Fruit fly (Drosophila melanogaster) whole organism, prepupa: ENCODE results near the gene CG3288.
A peak's percentile ranks its signal among the peaks of the same experiment; 100 is the strongest.

Source experiments
- Blimp-1 ChIP-seq: fragments of 200-800 bp; sonication (Bioruptor generic); optimal IDR thresholded peaks from 3 replicates; lab custom pipeline; 2017; ENCODE audit warnings: missing biosample characterization, missing genetic modification characterization, mild to moderate bottlenecking, moderate library complexity, missing genetic modification reagents
- CG10631 ChIP-seq: fragments of 200-800 bp; sonication (Bioruptor generic); optimal IDR thresholded peaks from 2 replicates; lab custom pipeline; 2016; ENCODE audit warnings: missing biosample characterization, missing genetic modification characterization
- CG10669 ChIP-seq: fragments of 200-800 bp; sonication (Bioruptor generic); optimal IDR thresholded peaks from 3 replicates; lab custom pipeline; 2018; ENCODE audit warnings: missing biosample characterization, mild to moderate bottlenecking, missing genetic modification characterization, moderate library complexity
- CG11294 ChIP-seq: fragments of 200-800 bp; sonication (Bioruptor generic); IDR thresholded peaks from 2 replicates; pipeline ENCODE4 v1.3.6; 2022; ENCODE audit warnings: missing biosample characterization, missing genetic modification characterization
- CG11762 ChIP-seq: fragments of 200-800 bp; sonication (Bioruptor generic); optimal IDR thresholded peaks from 3 replicates; lab custom pipeline; 2016; ENCODE audit warnings: missing biosample characterization, missing genetic modification characterization; ENCODE audit not compliant: insufficient read depth
- CG15336 ChIP-seq: fragments of 200-800 bp; sonication (Bioruptor generic); IDR thresholded peaks from 2 replicates; pipeline ENCODE4 v1.3.6; 2022; ENCODE audit warnings: missing biosample characterization, missing genetic modification characterization
- CG1621 ChIP-seq: fragments of 200-800 bp; sonication (Bioruptor generic); optimal IDR thresholded peaks from 3 replicates; lab custom pipeline; 2018; ENCODE audit warnings: missing biosample characterization, mild to moderate bottlenecking, missing genetic modification characterization
- CG16779 ChIP-seq: fragments of 200-800 bp; sonication (Bioruptor generic); optimal IDR thresholded peaks from 3 replicates; lab custom pipeline; 2017; ENCODE audit warnings: missing biosample characterization, mild to moderate bottlenecking, missing genetic modification characterization
- CG31627 ChIP-seq: fragments of 200-800 bp; sonication (Bioruptor generic); optimal IDR thresholded peaks from 3 replicates; lab custom pipeline; 2016; ENCODE audit warnings: missing biosample characterization, missing genetic modification characterization
- CG32006 ChIP-seq: fragments of 200-800 bp; sonication (Bioruptor generic); optimal IDR thresholded peaks from 3 replicates; lab custom pipeline; 2017; ENCODE audit warnings: missing biosample characterization, mild to moderate bottlenecking, missing genetic modification characterization
- CG34406 ChIP-seq: fragments of 200-800 bp; sonication (Bioruptor generic); optimal IDR thresholded peaks from 3 replicates; lab custom pipeline; 2016; ENCODE audit warnings: missing biosample characterization, missing genetic modification characterization
- CG3919 ChIP-seq: fragments of 200-800 bp; sonication (Bioruptor generic); optimal IDR thresholded peaks from 3 replicates; lab custom pipeline; 2016; ENCODE audit warnings: missing biosample characterization, missing genetic modification characterization
- CG6163 ChIP-seq: fragments of 200-800 bp; sonication (Bioruptor generic); IDR thresholded peaks from 3 replicates; pipeline ENCODE4 v1.3.6; 2022; ENCODE audit warnings: missing biosample characterization, missing genetic modification characterization
- CG6276 ChIP-seq: fragments of 200-800 bp; sonication (Bioruptor generic); optimal IDR thresholded peaks from 2 replicates; lab custom pipeline; 2017; ENCODE audit warnings: missing biosample characterization, mild to moderate bottlenecking, missing genetic modification characterization
- CG7368 ChIP-seq: fragments of 200-800 bp; sonication (Bioruptor generic); optimal IDR thresholded peaks from 3 replicates; lab custom pipeline; 2016; ENCODE audit warnings: missing biosample characterization, missing genetic modification characterization
- CG8319 ChIP-seq: fragments of 200-800 bp; sonication (Bioruptor generic); optimal IDR thresholded peaks from 3 replicates; lab custom pipeline; 2016; ENCODE audit warnings: missing biosample characterization, missing genetic modification characterization
- CG8632 ChIP-seq: fragments of 200-800 bp; sonication (Bioruptor generic); optimal IDR thresholded peaks from 3 replicates; lab custom pipeline; 2016; ENCODE audit warnings: missing biosample characterization, missing genetic modification characterization
- Eip75B ChIP-seq: fragments of 200-800 bp; sonication (Bioruptor generic); optimal IDR thresholded peaks from 3 replicates; lab custom pipeline; 2016; ENCODE audit warnings: missing biosample characterization, missing genetic modification characterization
- Eip78C ChIP-seq: fragments of 200-800 bp; sonication (Bioruptor generic); peaks from one replicate; lab custom pipeline; 2016; ENCODE audit warnings: missing biosample characterization, missing genetic modification characterization
- Ets21C ChIP-seq: fragments of 200-800 bp; sonication (Bioruptor generic); optimal IDR thresholded peaks from 3 replicates; lab custom pipeline; 2016; ENCODE audit warnings: missing biosample characterization, missing genetic modification characterization
- Gug ChIP-seq: fragments of 200-800 bp; sonication (Bioruptor generic); IDR thresholded peaks from 2 replicates; pipeline ENCODE4 v1.3.6; 2022; ENCODE audit warnings: missing biosample characterization, missing genetic modification characterization
- Hr39 ChIP-seq: fragments of 200-800 bp; sonication (Bioruptor generic); optimal IDR thresholded peaks from 2 replicates; lab custom pipeline; 2016; ENCODE audit warnings: missing biosample characterization, missing genetic modification characterization
- Hr4 ChIP-seq: fragments of 200-800 bp; sonication (Bioruptor generic); optimal IDR thresholded peaks from 3 replicates; lab custom pipeline; 2016; ENCODE audit warnings: missing biosample characterization, missing genetic modification characterization
- Lpt ChIP-seq: fragments of 200-800 bp; sonication (Bioruptor generic); optimal IDR thresholded peaks from 3 replicates; lab custom pipeline; 2016; ENCODE audit warnings: missing biosample characterization, missing genetic modification characterization
- Met ChIP-seq: fragments of 200-800 bp; sonication (Bioruptor generic); optimal IDR thresholded peaks from 3 replicates; lab custom pipeline; 2016; ENCODE audit warnings: missing biosample characterization, missing genetic modification characterization
- OdsH ChIP-seq: fragments of 200-800 bp; sonication (Bioruptor generic); optimal IDR thresholded peaks from 3 replicates; lab custom pipeline; 2016; ENCODE audit warnings: missing biosample characterization, missing genetic modification characterization
- Sox102F ChIP-seq: fragments of 200-800 bp; sonication (Bioruptor generic); optimal IDR thresholded peaks from 2 replicates; lab custom pipeline; 2016; ENCODE audit warnings: missing biosample characterization, mild to moderate bottlenecking, missing genetic modification characterization
- Sox14 ChIP-seq: fragments of 200-800 bp; sonication (Bioruptor generic); optimal IDR thresholded peaks from 3 replicates; lab custom pipeline; 2016; ENCODE audit warnings: missing biosample characterization, missing genetic modification characterization
- Sox15 ChIP-seq: fragments of 200-800 bp; sonication (Bioruptor generic); optimal IDR thresholded peaks from 3 replicates; lab custom pipeline; 2016; ENCODE audit warnings: missing biosample characterization, missing genetic modification characterization
- acj6 ChIP-seq: fragments of 200-800 bp; sonication (Bioruptor generic); optimal IDR thresholded peaks from 3 replicates; lab custom pipeline; 2016; ENCODE audit warnings: missing biosample characterization, missing genetic modification characterization
- cyc ChIP-seq: fragments of 200-800 bp; sonication (Bioruptor generic); optimal IDR thresholded peaks from 3 replicates; lab custom pipeline; 2016; ENCODE audit warnings: missing biosample characterization, missing genetic modification characterization
- dac ChIP-seq: fragments of 200-800 bp; sonication (Bioruptor generic); optimal IDR thresholded peaks from 2 replicates; lab custom pipeline; 2017; ENCODE audit warnings: missing biosample characterization, mild to moderate bottlenecking, missing genetic modification characterization
- dsx ChIP-seq: fragments of 200-800 bp; optimal IDR thresholded peaks from 3 replicates; lab custom pipeline; 2019; ENCODE audit warnings: missing biosample characterization, mild to moderate bottlenecking, missing genetic modification characterization, moderate library complexity; ENCODE audit not compliant: poor library complexity, severe bottlenecking
- esn ChIP-seq: fragments of 200-800 bp; sonication (Bioruptor generic); optimal IDR thresholded peaks from 2 replicates; lab custom pipeline; 2016; ENCODE audit warnings: missing biosample characterization, mild to moderate bottlenecking, missing genetic modification characterization, moderate library complexity
- fkh ChIP-seq: fragments of 200-800 bp; sonication (Bioruptor generic); optimal IDR thresholded peaks from 3 replicates; lab custom pipeline; 2017; ENCODE audit warnings: missing biosample characterization, mild to moderate bottlenecking, missing genetic modification characterization, moderate library complexity
- lz ChIP-seq: fragments of 200-800 bp; sonication (Bioruptor generic); optimal IDR thresholded peaks from 3 replicates; lab custom pipeline; 2016; ENCODE audit warnings: missing biosample characterization, missing genetic modification characterization
- net ChIP-seq: fragments of 200-800 bp; sonication (Bioruptor generic); optimal IDR thresholded peaks from 3 replicates; lab custom pipeline; 2016; ENCODE audit warnings: missing biosample characterization, missing genetic modification characterization
- pdm3 ChIP-seq: fragments of 200-800 bp; sonication (Bioruptor generic); optimal IDR thresholded peaks from 3 replicates; lab custom pipeline; 2016; ENCODE audit warnings: missing biosample characterization, missing genetic modification characterization
- salr ChIP-seq, 2 experiments: fragments of 200-800 bp; sonication (Bioruptor generic); optimal IDR thresholded peaks; 3 replicates each; lab custom pipeline; 2016 to 2018; ENCODE audit warnings: missing biosample characterization in 2 of 2, missing genetic modification characterization in 2 of 2, mild to moderate bottlenecking in 1 of 2
- spab ChIP-seq: fragments of 200-800 bp; sonication (Bioruptor generic); optimal IDR thresholded peaks from 2 replicates; lab custom pipeline; 2017; ENCODE audit warnings: missing biosample characterization, mild to moderate bottlenecking, missing genetic modification characterization, missing genetic modification reagents
- svp ChIP-seq: fragments of 200-800 bp; sonication (Bioruptor generic); peaks from one replicate; lab custom pipeline; 2016; ENCODE audit warnings: missing biosample characterization, missing genetic modification characterization
- topi ChIP-seq: fragments of 200-800 bp; sonication (Bioruptor generic); optimal IDR thresholded peaks from 3 replicates; lab custom pipeline; 2016; ENCODE audit warnings: missing biosample characterization, missing genetic modification characterization

Gene CG3288

dm6 chr3L:20823206-20823803 lies 12.7 kb upstream of the CG3288 start:
- TF ChIP-seq Sox15 (GFP tag; lab: Kevin White, UChicago) = no peak
- no peak for TF ChIP-seq OdsH (GFP tag; lab: Kevin White, UChicago)
- no peak for TF ChIP-seq spab (GFP tag; lab: Kevin White, UChicago)
- no peak for TF ChIP-seq CG11762 (GFP tag; lab: Kevin White, UChicago)
- TF ChIP-seq svp (GFP tag; lab: Kevin White, UChicago) = peak; percentile 33
- TF ChIP-seq CG16779 (tag; lab: Kevin White, UChicago) = no peak
- TF ChIP-seq Hr4 (GFP tag; lab: Kevin White, UChicago) = peak; percentile 34
- no peak for TF ChIP-seq cyc (GFP tag; lab: Kevin White, UChicago)
- no peak for TF ChIP-seq CG8632 (GFP tag; lab: Kevin White, UChicago)
- TF ChIP-seq Blimp-1 (GFP tag; lab: Kevin White, UChicago) = peak; percentile 40
- TF ChIP-seq salr (GFP tag; optimal IDR thresholded peaks at IDR 0.05; lab: Kevin White, UChicago) = no peak
- TF ChIP-seq topi = no peak
- TF ChIP-seq CG6163 = no peak
- TF ChIP-seq dsx (GFP tag; lab: Kevin White, UChicago) = no peak
- TF ChIP-seq pdm3 (GFP tag; lab: Kevin White, UChicago) = no peak

- no peak for TF ChIP-seq Ets21C (GFP tag; lab: Kevin White, UChicago)
- TF ChIP-seq dac (GFP tag; lab: Kevin White, UChicago) = no peak
- TF ChIP-seq CG10669 (GFP tag; lab: Kevin White, UChicago) = no peak
- no peak for TF ChIP-seq Gug (GFP tag; lab: Robert Waterston, UW)
- TF ChIP-seq CG8319 (GFP tag; lab: Kevin White, UChicago) = no peak
- no peak for TF ChIP-seq CG6163
- no peak for TF ChIP-seq spab (GFP tag; lab: Kevin White, UChicago)
- TF ChIP-seq dsx (GFP tag; lab: Kevin White, UChicago) = no peak
- peak; percentile 22 for TF ChIP-seq net (GFP tag; lab: Kevin White, UChicago)
- peak; percentile 36 for TF ChIP-seq CG31627
- peak; percentile 59 for TF ChIP-seq esn (GFP tag; lab: Kevin White, UChicago)
- TF ChIP-seq cyc (GFP tag; lab: Kevin White, UChicago) = peak; percentile 47
- no peak for TF ChIP-seq acj6 (GFP tag; lab: Kevin White, UChicago)
- no peak for TF ChIP-seq CG10631 (GFP tag; lab: Kevin White, UChicago)
- peak; percentile 53 for TF ChIP-seq Eip78C (GFP tag; lab: Kevin White, UChicago)
- peak; percentile 15 for TF ChIP-seq Sox102F
- TF ChIP-seq Sox14 (GFP tag; lab: Kevin White, UChicago) = no peak
- no peak for TF ChIP-seq CG15336 (GFP tag; lab: Robert Waterston, UW)
- peak; percentile 84 for TF ChIP-seq svp (GFP tag; lab: Kevin White, UChicago)
- TF ChIP-seq topi = peak; percentile 50
- TF ChIP-seq CG3919 = no peak
- peak; percentile 4 for TF ChIP-seq CG8632 (GFP tag; lab: Kevin White, UChicago)
- no peak for TF ChIP-seq CG1621
- no peak for TF ChIP-seq CG6276 (GFP tag; lab: Kevin White, UChicago)
- TF ChIP-seq Met = peak; percentile 51
- no peak for TF ChIP-seq fkh
- TF ChIP-seq Hr4 (GFP tag; lab: Kevin White, UChicago) = peak; percentile 27
- TF ChIP-seq lz = peak; percentile 44
- no peak for TF ChIP-seq CG11294
- TF ChIP-seq Lpt = no peak
- no peak for TF ChIP-seq CG7368
- TF ChIP-seq Hr39 (GFP tag; lab: Kevin White, UChicago) = peak; percentile 35
- no peak for TF ChIP-seq CG32006
- no peak for TF ChIP-seq CG34406 (GFP tag; lab: Kevin White, UChicago)
- TF ChIP-seq Eip75B (GFP tag; lab: Kevin White, UChicago) = no peak
- TF ChIP-seq OdsH (GFP tag; lab: Kevin White, UChicago) = peak; percentile 38
These were observed 8.8 kb upstream of the CG3288 start for dm6 chr3L:20826950-20827910.
